Worm (Caenorhabditis elegans) whole organism, L2 larva: ENCODE results near the gene ift-81.

Experiments used
- ZK546.5 ChIP-seq: sonication (generic microtip); optimal IDR thresholded peaks from 2 replicates; lab custom pipeline; 2017; ENCODE audit warnings: missing biosample characterization, missing genetic modification characterization
- ama-1 ChIP-seq: fragments of 150-350 bp; optimal IDR thresholded peaks from 2 replicates; lab custom pipeline; 2018; ENCODE audit warnings: inconsistent platforms
- ceh-16 ChIP-seq: fragments of 150-350 bp; optimal IDR thresholded peaks from 2 replicates; lab custom pipeline; 2014; ENCODE audit warnings: missing biosample characterization, missing genetic modification characterization
- ceh-82 ChIP-seq: fragments of 150-350 bp; optimal IDR thresholded peaks from 2 replicates; lab custom pipeline; 2014; ENCODE audit warnings: missing biosample characterization, missing genetic modification characterization
- elt-1 ChIP-seq: fragments of 150-350 bp; optimal IDR thresholded peaks from 2 replicates; lab custom pipeline; 2014; ENCODE audit warnings: missing biosample characterization, missing genetic modification characterization
- elt-3 ChIP-seq: sonication (generic microtip); optimal IDR thresholded peaks from 2 replicates; lab custom pipeline; 2017; ENCODE audit warnings: missing biosample characterization, missing genetic modification characterization
- lin-39 ChIP-seq: fragments of 150-350 bp; optimal IDR thresholded peaks from 2 replicates; lab custom pipeline; 2014; ENCODE audit warnings: missing biosample characterization, missing genetic modification reagents, missing genetic modification characterization
- lsy-2 ChIP-seq, 2 experiments: fragments of 150-350 bp in 1 of 2; sonication (generic microtip) in 1 of 2; optimal IDR thresholded peaks; 2 replicates each; lab custom pipeline; 2014 to 2017; ENCODE audit warnings: missing biosample characterization in 2 of 2, missing genetic modification characterization in 2 of 2
- mdl-1 ChIP-seq, 2 experiments: fragments of 150-350 bp in 1 of 2; sonication (generic microtip) in 1 of 2; optimal IDR thresholded peaks; 2 replicates each; lab custom pipeline; 2017; ENCODE audit warnings: missing biosample characterization in 2 of 2, missing genetic modification characterization in 2 of 2
- nhr-25 ChIP-seq: fragments of 150-350 bp; sonication (generic microtip); optimal IDR thresholded peaks from 3 replicates; lab custom pipeline; 2014; ENCODE audit warnings: missing biosample characterization, missing genetic modification characterization
- skn-1 ChIP-seq: sonication (generic microtip); optimal IDR thresholded peaks from 2 replicates; lab custom pipeline; 2017; ENCODE audit warnings: missing biosample characterization, missing genetic modification characterization
- unc-39 ChIP-seq: fragments of 150-350 bp; optimal IDR thresholded peaks from 2 replicates; lab custom pipeline; 2014; ENCODE audit warnings: missing biosample characterization, missing genetic modification characterization

ce11 chrX:5347856-5348255 is 49.5 kb downstream of the ift-81 start:
- no peak for TF ChIP-seq mdl-1 (tag; optimal IDR thresholded peaks at IDR 0.05; lab: Kevin White, UChicago)
- no peak for TF ChIP-seq unc-39 (tag; lab: Kevin White, UChicago)
- TF ChIP-seq ZK546.5 (tag; lab: Kevin White, UChicago) = no peak
- TF ChIP-seq nhr-25 (tag; lab: Kevin White, UChicago) = no peak
- no peak for TF ChIP-seq ama-1 (lab: Kevin White, UChicago)
- TF ChIP-seq elt-1 (tag; lab: Kevin White, UChicago) = no peak
- no peak for TF ChIP-seq skn-1 (tag; lab: Kevin White, UChicago)
- TF ChIP-seq lin-39 (tag; lab: Kevin White, UChicago) = no peak
- no peak for TF ChIP-seq ceh-82 (tag; lab: Kevin White, UChicago)
- TF ChIP-seq lsy-2 (tag; optimal IDR thresholded peaks at IDR 0.05; lab: Kevin White, UChicago) = no peak
- TF ChIP-seq elt-3 (tag; lab: Kevin White, UChicago) = no peak
- TF ChIP-seq ceh-16 = no peak
